Fruit fly (Drosophila melanogaster) whole organism, embryonic: Measurements from ENCODE around the gene Scamp.
A peak's percentile ranks its signal among the peaks of the same experiment; 100 is the strongest.

ENCODE experiments used
- ATbp ChIP-seq: fragments of 200-800 bp; sonication (Bioruptor generic); optimal IDR thresholded peaks from 2 replicates; lab custom pipeline; 2017; ENCODE audit warnings: missing biosample characterization, mild to moderate bottlenecking, missing genetic modification characterization, missing genetic modification reagents
- Asciz ChIP-seq: fragments of 200-800 bp; sonication (Bioruptor generic); optimal IDR thresholded peaks from 2 replicates; lab custom pipeline; 2017; ENCODE audit warnings: missing biosample characterization, mild to moderate bottlenecking, missing genetic modification characterization, missing genetic modification reagents
- BEAF-32 ChIP-seq: fragments of 200-800 bp; sonication (Bioruptor generic); optimal IDR thresholded peaks from 3 replicates; lab custom pipeline; 2017; ENCODE audit warnings: missing biosample characterization, missing genetic modification characterization, mild to moderate bottlenecking, moderate library complexity, missing genetic modification reagents
- Bdp1 ChIP-seq: fragments of 200-800 bp; sonication (Bioruptor generic); optimal IDR thresholded peaks from 3 replicates; lab custom pipeline; 2016; ENCODE audit warnings: missing biosample characterization, missing genetic modification characterization
- CG11504 ChIP-seq: fragments of 200-800 bp; sonication (Bioruptor generic); optimal IDR thresholded peaks from 3 replicates; lab custom pipeline; 2019; ENCODE audit warnings: missing biosample characterization, mild to moderate bottlenecking, missing genetic modification characterization, moderate library complexity
- CG15514 ChIP-seq: fragments of 200-800 bp; sonication (Bioruptor generic); optimal IDR thresholded peaks from 3 replicates; lab custom pipeline; 2017; ENCODE audit warnings: missing biosample characterization, missing genetic modification characterization, mild to moderate bottlenecking, moderate library complexity, missing genetic modification reagents
- CG15601 ChIP-seq: fragments of 200-800 bp; sonication (Bioruptor generic); optimal IDR thresholded peaks from 3 replicates; lab custom pipeline; 2019; ENCODE audit warnings: missing biosample characterization, mild to moderate bottlenecking, missing genetic modification characterization, moderate library complexity
- CG17568 ChIP-seq: fragments of 200-800 bp; sonication (Bioruptor generic); optimal IDR thresholded peaks from 2 replicates; lab custom pipeline; 2018; ENCODE audit warnings: missing biosample characterization, mild to moderate bottlenecking, missing genetic modification characterization, moderate library complexity
- CG1792 ChIP-seq: fragments of 200-800 bp; sonication (Bioruptor generic); optimal IDR thresholded peaks from 2 replicates; lab custom pipeline; 2016; ENCODE audit warnings: missing biosample characterization, missing genetic modification characterization
- CG2199 ChIP-seq: fragments of 200-800 bp; sonication (Bioruptor generic); IDR thresholded peaks from 3 replicates; pipeline ENCODE4 v1.3.6; 2022; ENCODE audit warnings: missing biosample characterization, missing genetic modification characterization
- CG30431 ChIP-seq: fragments of 200-800 bp; sonication (Bioruptor generic); optimal IDR thresholded peaks from 2 replicates; lab custom pipeline; 2017; ENCODE audit warnings: missing biosample characterization, missing genetic modification characterization
- CG32772 ChIP-seq: fragments of 200-800 bp; sonication (Bioruptor generic); IDR thresholded peaks from 2 replicates; pipeline ENCODE4 v1.3.6; 2022; ENCODE audit warnings: missing biosample characterization, missing genetic modification characterization
- CG3407 ChIP-seq: fragments of 200-800 bp; sonication (Bioruptor generic); optimal IDR thresholded peaks from 2 replicates; lab custom pipeline; 2018; ENCODE audit warnings: missing biosample characterization, mild to moderate bottlenecking, missing genetic modification characterization
- CG4424 ChIP-seq: fragments of 200-800 bp; sonication (Bioruptor generic); optimal IDR thresholded peaks from 3 replicates; lab custom pipeline; 2016; ENCODE audit warnings: missing biosample characterization, missing genetic modification characterization
- CG5180 ChIP-seq: fragments of 200-800 bp; sonication (Bioruptor generic); optimal IDR thresholded peaks from 3 replicates; lab custom pipeline; 2017; ENCODE audit warnings: missing biosample characterization, missing genetic modification characterization, mild to moderate bottlenecking, moderate library complexity, missing genetic modification reagents
- CG7987 ChIP-seq: fragments of 200-800 bp; sonication (Bioruptor generic); optimal IDR thresholded peaks from 2 replicates; lab custom pipeline; 2018; ENCODE audit warnings: missing biosample characterization, mild to moderate bottlenecking, missing genetic modification characterization, moderate library complexity
- CG8478 ChIP-seq: fragments of >200 bp; optimal IDR thresholded peaks from 2 replicates; lab custom pipeline; 2018
- CTCF ChIP-seq: fragments of 200-800 bp; sonication (Bioruptor generic); optimal IDR thresholded peaks from 2 replicates; lab custom pipeline; 2017; ENCODE audit warnings: missing biosample characterization, mild to moderate bottlenecking, missing genetic modification characterization, moderate library complexity
- Dip2 ChIP-seq: fragments of 200-800 bp; sonication (Bioruptor generic); IDR thresholded peaks from 2 replicates; pipeline ENCODE4 v1.3.6; 2022; ENCODE audit warnings: missing biosample characterization, missing genetic modification characterization
- Dp ChIP-seq: fragments of 200-800 bp; sonication (Bioruptor generic); optimal IDR thresholded peaks from 2 replicates; lab custom pipeline; 2018; ENCODE audit warnings: missing biosample characterization, mild to moderate bottlenecking, missing genetic modification characterization, moderate library complexity
- E2f1 ChIP-seq: fragments of 200-800 bp; sonication (Bioruptor generic); IDR thresholded peaks from 2 replicates; pipeline ENCODE4 v1.3.6; 2022; ENCODE audit warnings: missing biosample characterization, missing genetic modification characterization
- E2f2 ChIP-seq: fragments of 200-800 bp; sonication (Bioruptor generic); IDR thresholded peaks from 2 replicates; pipeline ENCODE4 v1.3.6; 2022; ENCODE audit warnings: missing biosample characterization, missing genetic modification characterization
- Ets97D ChIP-seq: fragments of 200-800 bp; sonication (Bioruptor generic); optimal IDR thresholded peaks from 3 replicates; lab custom pipeline; 2016; ENCODE audit warnings: missing biosample characterization, missing genetic modification characterization
- Fer1 ChIP-seq: fragments of 200-800 bp; sonication (Bioruptor generic); optimal IDR thresholded peaks from 2 replicates; lab custom pipeline; 2017; ENCODE audit warnings: missing biosample characterization, mild to moderate bottlenecking, missing genetic modification characterization
- Gug ChIP-seq: fragments of 200-800 bp; sonication (Bioruptor generic); IDR thresholded peaks from 4 replicates; pipeline ENCODE4 v1.3.6; 2022; ENCODE audit warnings: missing biosample characterization, missing genetic modification characterization
- Hmx ChIP-seq: fragments of 200-800 bp; sonication (Bioruptor generic); optimal IDR thresholded peaks from 2 replicates; lab custom pipeline; 2016; ENCODE audit warnings: missing biosample characterization, missing genetic modification characterization
- Optix ChIP-seq: fragments of 200-800 bp; sonication (Bioruptor generic); IDR thresholded peaks from 3 replicates; pipeline ENCODE4 v1.3.6; 2022; ENCODE audit warnings: missing biosample characterization, missing genetic modification characterization
- PHDP ChIP-seq: fragments of 200-800 bp; sonication (Bioruptor generic); optimal IDR thresholded peaks from 3 replicates; lab custom pipeline; 2018; ENCODE audit warnings: missing biosample characterization, mild to moderate bottlenecking, missing genetic modification characterization, moderate library complexity
- Pdp1 ChIP-seq, 2 experiments: fragments of 200-800 bp; sonication (Bioruptor generic); optimal IDR thresholded peaks; 3 replicates each; lab custom pipeline; 2016; ENCODE audit warnings: missing biosample characterization in 2 of 2, missing genetic modification characterization in 2 of 2, mild to moderate bottlenecking in 1 of 2, moderate library complexity in 1 of 2
- Side ChIP-seq: fragments of 200-800 bp; sonication (Bioruptor generic); optimal IDR thresholded peaks from 2 replicates; lab custom pipeline; 2016; ENCODE audit warnings: missing biosample characterization, missing genetic modification characterization
- Spps ChIP-seq: fragments of 200-800 bp; sonication (Bioruptor generic); optimal IDR thresholded peaks from 2 replicates; lab custom pipeline; 2018; ENCODE audit warnings: missing biosample characterization, mild to moderate bottlenecking, missing genetic modification characterization
- Taf1 ChIP-seq: fragments of 200-800 bp; sonication (Bioruptor generic); IDR thresholded peaks from 2 replicates; pipeline ENCODE4 v1.3.6; 2022; ENCODE audit warnings: missing biosample characterization, missing genetic modification characterization
- cad ChIP-seq: fragments of >200 bp; optimal IDR thresholded peaks from 2 replicates; lab custom pipeline; 2017; ENCODE audit warnings: missing biosample characterization, missing genetic modification characterization
- chm ChIP-seq: fragments of 200-800 bp; sonication (Bioruptor generic); IDR thresholded peaks from 2 replicates; pipeline ENCODE4 v1.3.6; 2022; ENCODE audit warnings: missing biosample characterization, missing genetic modification characterization
- fd64A ChIP-seq: fragments of 200-800 bp; sonication (Bioruptor generic); optimal IDR thresholded peaks from 3 replicates; lab custom pipeline; 2018; ENCODE audit warnings: missing biosample characterization, mild to moderate bottlenecking, missing genetic modification characterization
- grn ChIP-seq: fragments of 200-800 bp; sonication (Bioruptor generic); optimal IDR thresholded peaks from 3 replicates; lab custom pipeline; 2017; ENCODE audit warnings: missing biosample characterization, missing genetic modification characterization
- insv ChIP-seq, 2 experiments: fragments of 200-800 bp; sonication (Bioruptor generic); optimal IDR thresholded peaks; 3 replicates each; lab custom pipeline; 2016 to 2018; ENCODE audit warnings: missing biosample characterization in 2 of 2, missing genetic modification characterization in 2 of 2
- ken ChIP-seq: fragments of 200-800 bp; sonication (Bioruptor generic); IDR thresholded peaks from 3 replicates; pipeline ENCODE4 v1.3.6; 2022; ENCODE audit warnings: missing biosample characterization, missing genetic modification characterization
- kni ChIP-seq: fragments of 200-800 bp; sonication (Bioruptor generic); optimal IDR thresholded peaks from 3 replicates; lab custom pipeline; 2017; ENCODE audit warnings: mild to moderate bottlenecking, missing biosample characterization, missing genetic modification reagents, missing genetic modification characterization
- mam ChIP-seq: fragments of 200-800 bp; sonication (Bioruptor generic); optimal IDR thresholded peaks from 3 replicates; lab custom pipeline; 2016; ENCODE audit warnings: missing biosample characterization, missing genetic modification characterization
- otp ChIP-seq: fragments of 200-800 bp; sonication (Bioruptor generic); IDR thresholded peaks from 3 replicates; pipeline ENCODE4, ENCODE4 v1.3.6; 2022; ENCODE audit warnings: missing biosample characterization, missing genetic modification characterization
- p53 ChIP-seq: fragments of 200-800 bp; sonication (Bioruptor generic); optimal IDR thresholded peaks from 2 replicates; lab custom pipeline; 2016; ENCODE audit warnings: missing biosample characterization, missing genetic modification characterization
- pb ChIP-seq: fragments of 200-800 bp; sonication (Bioruptor generic); optimal IDR thresholded peaks from 3 replicates; lab custom pipeline; 2016; ENCODE audit warnings: missing biosample characterization, missing genetic modification characterization
- pnt ChIP-seq: fragments of 200-800 bp; sonication (Bioruptor generic); optimal IDR thresholded peaks from 3 replicates; lab custom pipeline; 2016; ENCODE audit warnings: missing biosample characterization, missing genetic modification characterization
- pum ChIP-seq: fragments of 200-800 bp; sonication (Bioruptor generic); optimal IDR thresholded peaks from 2 replicates; lab custom pipeline; 2016; ENCODE audit warnings: missing biosample characterization, missing genetic modification characterization
- slbo ChIP-seq: fragments of 200-800 bp; sonication (Bioruptor generic); IDR thresholded peaks from 2 replicates; pipeline ENCODE4 v1.3.6; 2022; ENCODE audit warnings: missing biosample characterization, missing genetic modification characterization
- stwl ChIP-seq: fragments of 200-800 bp; sonication (Bioruptor generic); optimal IDR thresholded peaks from 3 replicates; lab custom pipeline; 2018; ENCODE audit warnings: missing biosample characterization, mild to moderate bottlenecking, missing genetic modification characterization, moderate library complexity
- vvl ChIP-seq: fragments of 200-800 bp; sonication (Bioruptor generic); IDR thresholded peaks from 2 replicates; pipeline ENCODE4 v1.3.6; 2022; ENCODE audit warnings: missing biosample characterization, missing genetic modification characterization
- wek ChIP-seq: fragments of 200-800 bp; sonication (Bioruptor generic); optimal IDR thresholded peaks from 3 replicates; lab custom pipeline; 2018; ENCODE audit warnings: missing biosample characterization, mild to moderate bottlenecking, missing genetic modification characterization, moderate library complexity
- zen ChIP-seq: fragments of 200-800 bp; sonication (Bioruptor generic); optimal IDR thresholded peaks from 3 replicates; lab custom pipeline; 2018; ENCODE audit warnings: missing biosample characterization, mild to moderate bottlenecking, missing genetic modification characterization, moderate library complexity

Scamp gene

dm6 chrX:15495600-15496379 is 46.1 kb upstream of the Scamp start (continued):
- TF ChIP-seq pb, result no peak
- TF ChIP-seq Side (GFP tag; lab: Kevin White, UChicago), result no peak
- no peak for TF ChIP-seq CG7987 (GFP tag; lab: Kevin White, UChicago)
- TF ChIP-seq PHDP, result no peak
- peak; percentile 11 for TF ChIP-seq CG3407 (GFP tag; lab: Kevin White, UChicago)
- TF ChIP-seq Spps (tag; lab: Kevin White, UChicago), result no peak
- TF ChIP-seq wek, result peak; percentile 4
- TF ChIP-seq, all 482 proteins: peak for 15

dm6 chrX:15490519-15490918 is 40.8 kb upstream of the Scamp start:
- TF ChIP-seq PHDP (peak; percentile 6), Asciz (GFP tag; lab: Kevin White, UChicago) (peak; percentile 2), grn (GFP tag; lab: Kevin White, UChicago) (no peak), Pdp1 (GFP tag; optimal IDR thresholded peaks at IDR 0.05; lab: Kevin White, UChicago) (peak in 1 of 2 experiments; percentile 69), E2f2 (GFP tag; lab: Robert Waterston, UW) (peak; percentile 25; the same call in 1 of the 2 replicates), CG1792 (GFP tag; lab: Kevin White, UChicago) (no peak), kni (GFP tag; lab: Kevin White, UChicago) (peak; percentile 34), CG17568 (GFP tag; lab: Kevin White, UChicago) (no peak), Dp (GFP tag; lab: Kevin White, UChicago) (peak; percentile 8), pum (GFP tag; lab: Kevin White, UChicago) (no peak), Gug (GFP tag; lab: Robert Waterston, UW) (no peak), CG32772 (GFP tag; lab: Robert Waterston, UW) (no peak), CG4424 (GFP tag; lab: Kevin White, UChicago) (no peak), CTCF (peak; percentile 90), Optix (GFP tag; lab: Robert Waterston, UW) (no peak), CG30431 (GFP tag; lab: Kevin White, UChicago) (no peak), otp (GFP tag; lab: Robert Waterston, UW) (no peak), stwl (peak; percentile 17), Bdp1 (GFP tag; lab: Kevin White, UChicago) (no peak), mam (GFP tag; lab: Kevin White, UChicago) (no peak), CG5180 (GFP tag; lab: Kevin White, UChicago) (no peak), E2f1 (GFP tag; lab: Robert Waterston, UW) (no peak), slbo (GFP tag; lab: Robert Waterston, UW) (no peak), chm (no peak), Dip2 (peak; percentile 82), fd64A (GFP tag; lab: Kevin White, UChicago) (peak; percentile 8), p53 (GFP tag; lab: Kevin White, UChicago) (no peak), CG2199 (GFP tag; lab: Robert Waterston, UW) (peak; percentile 34; the same call in 1 of the 3 replicates), insv (GFP tag; optimal IDR thresholded peaks at IDR 0.05; lab: Kevin White, UChicago) (no peak), CG11504 (peak; percentile 57), Fer1 (GFP tag; lab: Kevin White, UChicago) (no peak), ATbp (GFP tag; lab: Kevin White, UChicago) (peak; percentile 11), CG8478 (no peak), Ets97D (GFP tag; lab: Kevin White, UChicago) (no peak), CG15514 (GFP tag; lab: Kevin White, UChicago) (no peak), pnt (GFP tag; lab: Kevin White, UChicago) (no peak), BEAF-32 (GFP tag; lab: Kevin White, UChicago) (peak; percentile 2), Taf1 (GFP tag; lab: Robert Waterston, UW) (no peak), vvl (GFP tag; lab: Robert Waterston, UW) (peak; percentile 14; the same call in 1 of the 2 replicates), ken (no peak), zen (tag; lab: Kevin White, UChicago) (no peak), CG15601 (tag; lab: Kevin White, UChicago) (peak; percentile 39), cad (GFP tag; lab: Kevin White, UChicago) (no peak), Hmx (no peak)
